Worm (Caenorhabditis elegans) whole organism, L4 larva: ENCODE data around the gene taf-6.2.
A peak's percentile ranks its signal among the peaks of the same experiment; 100 is the strongest.

Source experiments
- F10B5.3 ChIP-seq: sonication (generic microtip); optimal IDR thresholded peaks from 2 replicates; lab custom pipeline; 2016; ENCODE audit warnings: mild to moderate bottlenecking, missing genetic modification characterization, missing compliant biosample characterization
- ZK337.2 ChIP-seq: fragments of 200-800 bp; sonication (Bioruptor generic); IDR thresholded peaks from 2 replicates; pipeline ENCODE4 v1.3.6; 2022; ENCODE audit warnings: missing genetic modification reagents, missing genetic modification characterization, missing compliant biosample characterization
- ceh-44 ChIP-seq: fragments of 200-800 bp; sonication (Bioruptor generic); IDR thresholded peaks from 2 replicates; pipeline ENCODE4 v1.3.6; 2022; ENCODE audit warnings: missing genetic modification reagents, missing genetic modification characterization, missing compliant biosample characterization
- daf-16 ChIP-seq, 3 experiments: sonication (generic microtip); optimal IDR thresholded peaks; 2 replicates each; lab custom pipeline; 2016 to 2017; ENCODE audit warnings: missing genetic modification characterization in 3 of 3, missing genetic modification reagents in 3 of 3, mild to moderate bottlenecking in 2 of 3, missing compliant biosample characterization in 2 of 3, missing biosample characterization in 1 of 3, moderate library complexity in 1 of 3
- dmd-8 ChIP-seq: fragments of 200-800 bp; sonication (Bioruptor generic); IDR thresholded peaks from 2 replicates; pipeline ENCODE4 v1.3.6; 2022; ENCODE audit warnings: missing genetic modification characterization, missing compliant biosample characterization
- dve-1 ChIP-seq: sonication (generic microtip); optimal IDR thresholded peaks from 2 replicates; lab custom pipeline; 2017; ENCODE audit warnings: antibody characterized with exemption, mild to moderate bottlenecking, missing genetic modification characterization, missing compliant biosample characterization; ENCODE audit not compliant: insufficient read depth
- lin-39 ChIP-seq: fragments of 150-350 bp; optimal IDR thresholded peaks from 2 replicates; lab custom pipeline; 2014; ENCODE audit warnings: missing biosample characterization, missing genetic modification reagents, missing genetic modification characterization
- lsy-2 ChIP-seq, 2 experiments: fragments of 150-350 bp in 1 of 2; sonication (generic microtip) in 1 of 2; optimal IDR thresholded peaks; 2 replicates each; lab custom pipeline; 2014 to 2017; ENCODE audit warnings: missing biosample characterization in 2 of 2, missing genetic modification characterization in 2 of 2
- nhr-102 ChIP-seq: sonication (generic microtip); optimal IDR thresholded peaks from 2 replicates; lab custom pipeline; 2016; ENCODE audit warnings: mild to moderate bottlenecking, missing genetic modification characterization, moderate library complexity, missing compliant biosample characterization
- snpc-4 ChIP-seq: fragments of 150-350 bp; optimal IDR thresholded peaks from 2 replicates; lab custom pipeline; 2014; ENCODE audit warnings: missing biosample characterization, missing genetic modification characterization
- zfp-2 ChIP-seq: sonication (generic microtip); optimal IDR thresholded peaks from 2 replicates; lab custom pipeline; 2016; ENCODE audit warnings: mild to moderate bottlenecking, missing genetic modification characterization, missing compliant biosample characterization
- zip-11 ChIP-seq: fragments of 200-800 bp; sonication (Bioruptor generic); IDR thresholded peaks from 2 replicates; pipeline ENCODE4 v1.3.6; 2022; ENCODE audit warnings: missing genetic modification characterization, missing compliant biosample characterization

ce11 chrIV:3653420-3653823, 41.1 kb downstream of the taf-6.2 start:
- no peak for TF ChIP-seq daf-16 (GFP tag; optimal IDR thresholded peaks at IDR 0.05; lab: Kevin White, UChicago)
- peak; percentile 96 for TF ChIP-seq daf-16 (tag; optimal IDR thresholded peaks at IDR 0.05; lab: Kevin White, UChicago)
- TF ChIP-seq lin-39 (tag; lab: Kevin White, UChicago) = no peak
- TF ChIP-seq snpc-4 = no peak
- TF ChIP-seq dve-1 = peak; percentile 88
- TF ChIP-seq dmd-8 (GFP tag; lab: Robert Waterston, UW) = no peak
- peak; percentile 52 for TF ChIP-seq nhr-102
- TF ChIP-seq zip-11 = no peak
- no peak for TF ChIP-seq ceh-44 (GFP tag; lab: Robert Waterston, UW)
- peak; percentile 45 to 82 for TF ChIP-seq lsy-2 (tag; optimal IDR thresholded peaks at IDR 0.05; lab: Kevin White, UChicago)
- TF ChIP-seq ZK337.2 (GFP tag; lab: Robert Waterston, UW) = no peak
- TF ChIP-seq F10B5.3 (tag; lab: Kevin White, UChicago) = no peak
- TF ChIP-seq zfp-2 = no peak
